Worm (Caenorhabditis elegans) whole organism, L4 larva: ENCODE results near the gene H34I24.2.

ENCODE experiments used
- Y105C5A.15 ChIP-seq: fragments of 200-800 bp; sonication (Bioruptor generic); IDR thresholded peaks from 2 replicates; pipeline ENCODE4 v1.3.6; 2022; ENCODE audit warnings: missing genetic modification characterization, missing compliant biosample characterization
- unc-39 ChIP-seq: sonication (generic microtip); optimal IDR thresholded peaks from 2 replicates; lab custom pipeline; 2017; ENCODE audit warnings: missing biosample characterization, missing genetic modification characterization

DNA sequence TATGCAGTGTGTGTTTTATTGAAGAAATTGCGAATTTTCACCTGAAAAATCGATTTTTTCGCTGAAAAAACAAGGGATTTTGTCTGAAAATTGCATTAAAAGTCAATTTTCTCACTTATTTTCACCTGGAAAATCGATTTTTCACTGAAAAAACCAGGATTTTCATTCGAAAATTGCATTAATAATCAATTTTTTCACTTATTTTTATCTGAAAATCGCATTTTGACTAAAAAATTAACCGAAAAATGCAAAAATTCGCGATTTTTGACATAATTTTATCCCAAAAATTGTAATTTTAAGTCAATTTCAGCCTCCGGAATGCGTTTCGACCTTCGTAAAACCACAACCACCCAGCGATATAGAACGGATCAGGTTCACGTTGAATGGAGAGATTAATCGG, 9.4 kb upstream of the H34I24.2 start, which contains the start of gene Y71H2AM.29:
- no peak for TF ChIP-seq Y105C5A.15 (GFP tag; lab: Robert Waterston, UW)
- TF ChIP-seq unc-39 (tag; lab: Kevin White, UChicago), result no peak
